Fruit fly (Drosophila melanogaster): ENCODE data around the gene Lkr.

DNA sequence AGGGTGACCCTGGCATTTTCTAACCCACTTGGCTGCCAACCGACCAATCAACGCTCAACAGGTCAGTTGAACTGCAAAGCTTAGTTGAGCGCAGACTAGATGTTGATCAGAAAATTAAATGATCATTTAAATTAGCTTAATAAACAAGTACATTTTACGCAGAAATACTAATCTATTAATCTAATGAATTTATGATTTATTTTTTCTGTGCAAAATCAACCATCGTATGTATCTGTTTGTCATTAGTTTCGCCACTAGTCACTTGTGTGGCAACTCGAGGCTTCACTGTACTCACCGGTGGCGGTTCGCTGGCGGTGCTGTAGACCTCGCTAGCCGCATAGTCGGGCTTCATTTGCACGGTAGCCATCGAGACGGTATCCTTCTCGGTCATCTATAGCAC, 47.4 kb upstream of the Lkr start:
- peak; percentile 38; the same call in 1 of the 3 replicates for TF ChIP-seq CG4496 (GFP tag; IDR thresholded peaks at IDR 0.05)
- TF ChIP-seq fd96Ca (GFP tag; IDR thresholded peaks at IDR 0.05) = no peak
- TF ChIP-seq CG10348 (GFP tag; IDR thresholded peaks at IDR 0.05) = no peak

All from whole organism, pupa.